Worm (Caenorhabditis elegans) whole organism, L4 larva: ENCODE results near the gene T04C10.3.

Experiments
- D1046.2 ChIP-seq: fragments of 200-800 bp; sonication (Bioruptor generic); IDR thresholded peaks from 2 replicates; pipeline ENCODE4 v1.3.6; 2022; ENCODE audit warnings: missing genetic modification characterization, missing compliant biosample characterization
- F26F4.8 ChIP-seq: fragments of 200-800 bp; sonication (Bioruptor generic); conservative IDR thresholded peaks from 2 replicates; pipeline ENCODE4 v1.3.6; 2022; ENCODE audit warnings: missing genetic modification characterization, missing compliant biosample characterization
- F49E8.2 ChIP-seq: sonication (generic microtip); optimal IDR thresholded peaks from 2 replicates; lab custom pipeline; 2016; ENCODE audit warnings: missing compliant biosample characterization, mild to moderate bottlenecking, missing genetic modification characterization, borderline replicate concordance
- Y48G9A.11 ChIP-seq: fragments of 200-800 bp; sonication (Bioruptor generic); IDR thresholded peaks from 2 replicates; pipeline ENCODE4 v1.3.6; 2022; ENCODE audit warnings: missing genetic modification reagents, missing genetic modification characterization, missing compliant biosample characterization
- ZK546.5 ChIP-seq, 2 experiments: sonication (generic microtip); optimal IDR thresholded peaks; 2 replicates each; lab custom pipeline; 2017; ENCODE audit warnings: missing biosample characterization in 2 of 2, missing genetic modification characterization in 2 of 2
- aha-1 ChIP-seq: fragments of 150-350 bp; peaks from one replicate; lab custom pipeline; 2014; ENCODE audit warnings: missing biosample characterization, missing genetic modification characterization
- ama-1 ChIP-seq: fragments of 150-350 bp; optimal IDR thresholded peaks from 2 replicates; lab custom pipeline; 2014; ENCODE audit warnings: inconsistent platforms, mixed read lengths
- ceh-20 ChIP-seq: fragments of 200-800 bp; sonication (Bioruptor generic); IDR thresholded peaks from 2 replicates; pipeline ENCODE4 v1.3.6; 2022; ENCODE audit warnings: missing genetic modification reagents, missing genetic modification characterization, missing compliant biosample characterization
- ceh-32 ChIP-seq: sonication (generic microtip); optimal IDR thresholded peaks from 2 replicates; lab custom pipeline; 2016; ENCODE audit warnings: mild to moderate bottlenecking, missing genetic modification characterization, missing compliant biosample characterization; ENCODE audit not compliant: poor library complexity
- ceh-44 ChIP-seq: fragments of 200-800 bp; sonication (Bioruptor generic); IDR thresholded peaks from 2 replicates; pipeline ENCODE4 v1.3.6; 2022; ENCODE audit warnings: missing genetic modification reagents, missing genetic modification characterization, missing compliant biosample characterization
- ceh-62 ChIP-seq: sonication (generic microtip); optimal IDR thresholded peaks from 2 replicates; lab custom pipeline; 2017; ENCODE audit warnings: missing biosample characterization, missing genetic modification characterization
- daf-8 ChIP-seq: fragments of 200-800 bp; sonication (Bioruptor generic); IDR thresholded peaks from 2 replicates; pipeline ENCODE4 v1.3.6; 2022; ENCODE audit warnings: missing genetic modification characterization, missing compliant biosample characterization
- egl-43 ChIP-seq: fragments of 200-800 bp; sonication (Bioruptor generic); IDR thresholded peaks from 2 replicates; pipeline ENCODE4 v1.3.6; 2022; ENCODE audit warnings: missing genetic modification reagents, missing genetic modification characterization, missing compliant biosample characterization
- gei-8 ChIP-seq: fragments of 200-800 bp; sonication (Bioruptor generic); optimal IDR thresholded peaks from 2 replicates; lab custom pipeline; 2018; ENCODE audit warnings: mild to moderate bottlenecking, missing genetic modification characterization, missing compliant biosample characterization
- lim-7 ChIP-seq: fragments of 200-800 bp; sonication (Bioruptor generic); IDR thresholded peaks from 2 replicates; pipeline ENCODE4 v1.3.6; 2022; ENCODE audit warnings: missing genetic modification characterization, missing compliant biosample characterization
- lin-15B ChIP-seq: fragments of 150-350 bp; sonication (generic microtip); optimal IDR thresholded peaks from 3 replicates; lab custom pipeline; 2014; ENCODE audit warnings: missing biosample characterization, missing genetic modification characterization
- lin-29 ChIP-seq: fragments of 200-800 bp; sonication (Bioruptor generic); IDR thresholded peaks from 2 replicates; pipeline ENCODE4 v1.3.6; 2022; ENCODE audit warnings: missing genetic modification reagents, missing genetic modification characterization, missing compliant biosample characterization
- lin-38 ChIP-seq: fragments of 200-800 bp; sonication (Bioruptor generic); IDR thresholded peaks from 2 replicates; pipeline ENCODE4 v1.3.6; 2022; ENCODE audit warnings: missing genetic modification reagents, missing genetic modification characterization, missing compliant biosample characterization
- lin-39 ChIP-seq: fragments of 150-350 bp; optimal IDR thresholded peaks from 2 replicates; lab custom pipeline; 2014; ENCODE audit warnings: missing biosample characterization, missing genetic modification reagents, missing genetic modification characterization
- lsy-2 ChIP-seq, 2 experiments: fragments of 150-350 bp in 1 of 2; sonication (generic microtip) in 1 of 2; optimal IDR thresholded peaks; 2 replicates each; lab custom pipeline; 2014 to 2017; ENCODE audit warnings: missing biosample characterization in 2 of 2, missing genetic modification characterization in 2 of 2
- madf-5 ChIP-seq, 2 experiments: fragments of 200-800 bp; sonication (Bioruptor generic); IDR thresholded peaks; 2 replicates each; pipeline ENCODE4 v1.3.6; 2022; ENCODE audit warnings: missing compliant biosample characterization in 2 of 2, missing genetic modification characterization in 2 of 2
- mep-1 ChIP-seq: fragments of 150-350 bp; sonication (generic microtip); optimal IDR thresholded peaks from 3 replicates; lab custom pipeline; 2014; ENCODE audit warnings: missing biosample characterization, missing genetic modification characterization
- mes-2 ChIP-seq: sonication (generic microtip); optimal IDR thresholded peaks from 2 replicates; lab custom pipeline; 2016; ENCODE audit warnings: missing genotype, mild to moderate bottlenecking, missing genetic modification characterization, missing compliant biosample characterization; ENCODE audit not compliant: poor library complexity, severe bottlenecking
- nhr-10 ChIP-seq: fragments of 150-350 bp; optimal IDR thresholded peaks from 2 replicates; lab custom pipeline; 2014; ENCODE audit warnings: missing biosample characterization, missing genetic modification characterization
- nhr-111 ChIP-seq: fragments of 200-800 bp; sonication (Bioruptor generic); optimal IDR thresholded peaks from 2 replicates; lab custom pipeline; 2018; ENCODE audit warnings: mild to moderate bottlenecking, missing genetic modification characterization, missing compliant biosample characterization
- nhr-237 ChIP-seq: sonication (generic microtip); optimal IDR thresholded peaks from 2 replicates; lab custom pipeline; 2017; ENCODE audit warnings: missing biosample characterization, missing genetic modification characterization
- nhr-28 ChIP-seq: fragments of 150-350 bp; optimal IDR thresholded peaks from 2 replicates; lab custom pipeline; 2014; ENCODE audit warnings: missing biosample characterization, missing genetic modification characterization
- nhr-48 ChIP-seq: sonication (generic microtip); optimal IDR thresholded peaks from 2 replicates; lab custom pipeline; 2016; ENCODE audit warnings: mild to moderate bottlenecking, missing genetic modification characterization, missing compliant biosample characterization
- nhr-76 ChIP-seq: fragments of 150-350 bp; optimal IDR thresholded peaks from 2 replicates; lab custom pipeline; 2014; ENCODE audit warnings: missing biosample characterization, missing genetic modification characterization
- nhr-77 ChIP-seq: fragments of 150-350 bp; optimal IDR thresholded peaks from 2 replicates; lab custom pipeline; 2014; ENCODE audit warnings: missing biosample characterization, missing genetic modification characterization
- pqm-1 ChIP-seq: sonication (generic microtip); optimal IDR thresholded peaks from 2 replicates; lab custom pipeline; 2017; ENCODE audit warnings: missing biosample characterization, missing genetic modification characterization
- saeg-2 ChIP-seq: fragments of 200-800 bp; sonication (Bioruptor generic); IDR thresholded peaks from 2 replicates; pipeline ENCODE4 v1.3.6; 2022; ENCODE audit warnings: missing genetic modification reagents, missing genetic modification characterization, missing compliant biosample characterization
- sdz-12 ChIP-seq: fragments of 200-800 bp; sonication (Bioruptor generic); optimal IDR thresholded peaks from 2 replicates; lab custom pipeline; 2018; ENCODE audit warnings: mild to moderate bottlenecking, missing genetic modification characterization, missing compliant biosample characterization
- spr-3 ChIP-seq: fragments of 200-800 bp; sonication (Bioruptor generic); optimal IDR thresholded peaks from 2 replicates; lab custom pipeline; 2018; ENCODE audit warnings: mild to moderate bottlenecking, missing genetic modification characterization, missing compliant biosample characterization
- tra-1 ChIP-seq: fragments of 200-800 bp; sonication (Bioruptor generic); IDR thresholded peaks from 2 replicates; pipeline ENCODE4 v1.3.6; 2022; ENCODE audit warnings: missing genetic modification reagents, missing genetic modification characterization, missing compliant biosample characterization
- unc-62 ChIP-seq, 3 experiments: fragments of 150-350 bp in 1 of 3; sonication (generic microtip); optimal IDR thresholded peaks in 2 of 3; peaks in 1 of 3; 1 replicate in 1 of 3; 2 replicates in 2 of 3; lab custom pipeline; 2014 to 2017; ENCODE audit warnings: missing biosample characterization in 3 of 3, missing genetic modification characterization in 3 of 3, missing genetic modification reagents in 3 of 3, missing genotype in 1 of 3
- zfp-2 ChIP-seq: sonication (generic microtip); optimal IDR thresholded peaks from 2 replicates; lab custom pipeline; 2016; ENCODE audit warnings: mild to moderate bottlenecking, missing genetic modification characterization, missing compliant biosample characterization
- zfp-3 ChIP-seq: fragments of 200-800 bp; sonication (Bioruptor generic); conservative IDR thresholded peaks from 2 replicates; pipeline ENCODE4 v1.3.6; 2022; ENCODE audit warnings: missing genetic modification reagents, missing genetic modification characterization, missing compliant biosample characterization
- zip-11 ChIP-seq: fragments of 200-800 bp; sonication (Bioruptor generic); IDR thresholded peaks from 2 replicates; pipeline ENCODE4 v1.3.6; 2022; ENCODE audit warnings: missing genetic modification characterization, missing compliant biosample characterization
- ztf-11 ChIP-seq: fragments of 150-350 bp; optimal IDR thresholded peaks from 2 replicates; lab custom pipeline; 2014; ENCODE audit warnings: missing biosample characterization, missing genetic modification characterization

T04C10.3 gene

ce11 chrX:14792315-14793197 is 19.6 kb upstream of the T04C10.3 start (continued):
- TF ChIP-seq lin-38 (GFP tag; lab: Robert Waterston, UW), result 0 out of 2 replicates have a peak, but pooled peaks have one; percentile 8
- 0 out of 2 replicates have a peak, but pooled peaks have one; percentile 65 for TF ChIP-seq D1046.2 (GFP tag; lab: Robert Waterston, UW)
- TF ChIP-seq zip-11 (GFP tag; lab: Robert Waterston, UW), result no peak
- TF ChIP-seq nhr-77, result peak; percentile 75
- no peak for TF ChIP-seq ztf-11 (tag; lab: Kevin White, UChicago)
- TF ChIP-seq ZK546.5 (tag; optimal IDR thresholded peaks at IDR 0.05; lab: Kevin White, UChicago), result no peak
- TF ChIP-seq lim-7 (GFP tag; lab: Robert Waterston, UW), result no peak
- no peak for TF ChIP-seq nhr-237
- peak; percentile 12 for TF ChIP-seq ama-1 (lab: Kevin White, UChicago)

ce11 chrX:14793198-14793747 is 18.9 kb upstream of the T04C10.3 start, which contains the start of gene sprr-2:
TSS of gene sprr-2 (plus strand) at chrX:14793445.
- TF ChIP-seq lin-29 (0 out of 2 replicates have a peak, but pooled peaks have one; percentile 9), nhr-10 (tag; lab: Kevin White, UChicago) (no peak), ceh-20 (GFP tag; lab: Robert Waterston, UW) (no peak), saeg-2 (GFP tag; lab: Robert Waterston, UW) (0 out of 2 replicates have a peak, but pooled peaks have one; percentile 12), aha-1 (tag; lab: Kevin White, UChicago) (peak; percentile 38), ceh-32 (tag; lab: Kevin White, UChicago) (no peak), nhr-48 (tag; lab: Kevin White, UChicago) (peak; percentile 42), gei-8 (GFP tag; lab: Kevin White, UChicago) (no peak), tra-1 (0 out of 2 replicates have a peak, but pooled peaks have one; percentile 30), madf-5 (GFP tag; IDR thresholded peaks at IDR 0.05; lab: Robert Waterston, UW) (no peak), lim-7 (GFP tag; lab: Robert Waterston, UW) (0 out of 2 replicates have a peak, but pooled peaks have one; percentile 36), mes-2 (tag; lab: Kevin White, UChicago) (no peak)

- TF ChIP-seq nhr-28 (tag; lab: Kevin White, UChicago), result no peak
- peak; percentile 95 for TF ChIP-seq aha-1 (tag; lab: Kevin White, UChicago)
- peak in 1 of 2 experiments; percentile 36 for TF ChIP-seq unc-62 (GFP tag; optimal IDR thresholded peaks at IDR 0.05 in 1 of 2; lab: Kevin White, UChicago)
- TF ChIP-seq unc-62 (tag; optimal IDR thresholded peaks at IDR 0.05; lab: Kevin White, UChicago), result no peak
These were observed 18.0 kb upstream of the T04C10.3 start for ce11 chrX:14794170-14794569.

- no peak for TF ChIP-seq Y48G9A.11
- peak; percentile 28 for TF ChIP-seq aha-1 (tag; lab: Kevin White, UChicago)
- TF ChIP-seq, all 104 proteins: peak for 1
These were observed 14.8 kb upstream of the T04C10.3 start for ce11 chrX:14797405-14797804.

ce11 chrX:14804706-14805105 is 7.5 kb upstream of the T04C10.3 start:
- TF ChIP-seq ceh-62 (tag; lab: Kevin White, UChicago) (no peak), spr-3 (no peak), ztf-11 (tag; lab: Kevin White, UChicago) (no peak), lin-15B (tag; lab: Kevin White, UChicago) (no peak), madf-5 (GFP tag; IDR thresholded peaks at IDR 0.05; lab: Robert Waterston, UW) (0 out of 4 replicates have a peak, but pooled peaks of 1 of the 2 experiments have one; percentile 68), lim-7 (GFP tag; lab: Robert Waterston, UW) (peak; percentile 91), mep-1 (tag; lab: Kevin White, UChicago) (peak; percentile 72), F49E8.2 (no peak), zfp-2 (tag; lab: Kevin White, UChicago) (no peak), egl-43 (peak; percentile 95), zfp-3 (GFP tag; lab: Robert Waterston, UW) (peak; percentile 66), nhr-111 (GFP tag; lab: Kevin White, UChicago) (peak; percentile 79), saeg-2 (GFP tag; lab: Robert Waterston, UW) (peak; percentile 86), ceh-44 (GFP tag; lab: Robert Waterston, UW) (peak; percentile 39; the same call in 1 of the 2 replicates), nhr-76 (tag; lab: Kevin White, UChicago) (no peak), F26F4.8 (GFP tag; lab: Robert Waterston, UW) (peak; percentile 80), nhr-48 (tag; lab: Kevin White, UChicago) (peak; percentile 70), daf-8 (GFP tag; lab: Robert Waterston, UW) (no peak), pqm-1 (no peak), nhr-28 (tag; lab: Kevin White, UChicago) (peak; percentile 13), lin-39 (tag; lab: Kevin White, UChicago) (no peak), lsy-2 (tag; optimal IDR thresholded peaks at IDR 0.05; lab: Kevin White, UChicago) (peak in 1 of 2 experiments; percentile 45), sdz-12 (GFP tag; lab: Kevin White, UChicago) (no peak)
